Worm (Caenorhabditis elegans): ENCODE data around the gene oxy-4.
A peak's percentile ranks its signal among the peaks of the same experiment; 100 is the strongest.

The oxy-4 gene

ce11 chrIII:5196298-5197045, 37.9 kb upstream of the oxy-4 start (continued):
- peak; percentile 7 for TF ChIP-seq T20F7.1 (GFP tag; optimal IDR thresholded peaks at IDR 0.05)
- TF ChIP-seq fkh-10 (GFP tag; optimal IDR thresholded peaks at IDR 0.05), result no peak
- TF ChIP-seq saeg-2 (GFP tag; IDR thresholded peaks at IDR 0.05), result no peak
- TF ChIP-seq lir-3 (tag; optimal IDR thresholded peaks at IDR 0.05), result no peak
- no peak for TF ChIP-seq nhr-11 (tag; optimal IDR thresholded peaks at IDR 0.05)
- peak; percentile 54 for TF ChIP-seq lin-13 (GFP tag; optimal IDR thresholded peaks at IDR 0.05)
- no peak for TF ChIP-seq attf-4 (tag; optimal IDR thresholded peaks at IDR 0.05)
- no peak for TF ChIP-seq pqm-1 (tag; optimal IDR thresholded peaks at IDR 0.05)
- TF ChIP-seq jun-1 (tag; optimal IDR thresholded peaks at IDR 0.05), result no peak
- no peak for TF ChIP-seq ctbp-1 (GFP tag; IDR thresholded peaks at IDR 0.05)
- no peak for TF ChIP-seq nhr-28 (tag; optimal IDR thresholded peaks at IDR 0.05)
- TF ChIP-seq F37D6.2 (tag; optimal IDR thresholded peaks at IDR 0.05), result no peak
- no peak for TF ChIP-seq php-3 (GFP tag; IDR thresholded peaks at IDR 0.05)
- TF ChIP-seq mdt-29 (GFP tag; IDR thresholded peaks at IDR 0.05), result no peak; the same call in 1 of the 2 replicates
- no peak for TF ChIP-seq egl-27 (tag; optimal IDR thresholded peaks at IDR 0.05)
- no peak; the same call in 1 of the 2 replicates for TF ChIP-seq ceh-20 (GFP tag; IDR thresholded peaks at IDR 0.05)

DNA sequence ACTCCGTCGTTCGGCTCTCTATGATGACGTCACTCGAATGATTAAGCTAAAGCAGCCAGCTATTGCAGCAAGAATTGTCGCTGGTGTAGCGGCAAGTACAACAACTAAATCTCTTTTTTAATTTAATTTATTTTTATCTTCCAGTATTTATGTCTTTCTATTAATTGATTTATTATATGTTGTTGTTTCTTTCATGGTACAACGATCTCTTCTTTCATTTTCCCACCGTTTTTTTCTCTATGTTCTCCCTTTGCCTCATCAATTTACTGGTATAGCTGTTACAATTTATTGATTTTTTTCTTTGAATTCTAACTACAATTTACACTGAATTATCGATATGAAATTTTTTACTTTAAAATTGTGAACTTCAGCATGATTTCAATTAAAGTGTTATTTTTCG, 37.1 kb upstream of the oxy-4 start, which contains the start of gene moc-6:
Gene moc-6 (plus strand): TSS at position 301 of the 400 bp plus-strand sequence.
- TF ChIP-seq lin-15B (tag; optimal IDR thresholded peaks at IDR 0.05), result no peak
- no peak for TF ChIP-seq sdz-12 (GFP tag; optimal IDR thresholded peaks at IDR 0.05)
- no peak for TF ChIP-seq php-3 (GFP tag; IDR thresholded peaks at IDR 0.05)
- TF ChIP-seq mxl-3 (GFP tag; optimal IDR thresholded peaks at IDR 0.05), result no peak
- no peak for TF ChIP-seq vab-7 (GFP tag; IDR thresholded peaks at IDR 0.05)
- TF ChIP-seq T20F7.1 (GFP tag; optimal IDR thresholded peaks at IDR 0.05), result no peak
- no peak for TF ChIP-seq mes-2 (tag; optimal IDR thresholded peaks at IDR 0.05; ENCODE audit: poor library complexity, severe bottlenecking)
- TF ChIP-seq spr-1 (tag; optimal IDR thresholded peaks at IDR 0.05), result no peak
- no peak for TF ChIP-seq snpc-4 (tag; optimal IDR thresholded peaks at IDR 0.05)

- TF ChIP-seq unc-62 (GFP tag; optimal IDR thresholded peaks at IDR 0.05 in 1 of 2), result no peak
- TF ChIP-seq unc-62 (tag; optimal IDR thresholded peaks at IDR 0.05), result no peak
- TF ChIP-seq fos-1 (tag; optimal IDR thresholded peaks at IDR 0.05), result no peak
- peak; percentile 39 for TF ChIP-seq hlh-30 (tag; optimal IDR thresholded peaks at IDR 0.05; ENCODE audit: insufficient read depth)
- TF ChIP-seq saeg-2 (GFP tag; IDR thresholded peaks at IDR 0.05), result no peak
- TF ChIP-seq lin-15B (tag; optimal IDR thresholded peaks at IDR 0.05), result no peak
Measured at ce11 chrIII:5193266-5193665, 34.7 kb upstream of the oxy-4 start.

- TF ChIP-seq ces-1 (GFP tag; optimal IDR thresholded peaks at IDR 0.05) (peak; percentile 6), attf-4 (tag; optimal IDR thresholded peaks at IDR 0.05) (no peak), dve-1 (tag; optimal IDR thresholded peaks at IDR 0.05; ENCODE audit: insufficient read depth) (peak; percentile 33), ztf-7 (tag; optimal IDR thresholded peaks at IDR 0.05) (peak; percentile 9), lin-38 (GFP tag; IDR thresholded peaks at IDR 0.05) (peak; percentile 75), dpl-1 (GFP tag; optimal IDR thresholded peaks at IDR 0.05) (peak; percentile 77), hlh-30 (tag; optimal IDR thresholded peaks at IDR 0.05; ENCODE audit: insufficient read depth) (peak; percentile 39), mes-2 (tag; optimal IDR thresholded peaks at IDR 0.05; ENCODE audit: poor library complexity, severe bottlenecking) (peak; percentile 63), lsy-2 (tag; optimal IDR thresholded peaks at IDR 0.05) (peak in 1 of 2 experiments; percentile 65), zfp-2 (tag; optimal IDR thresholded peaks at IDR 0.05) (no peak), mep-1 (tag; optimal IDR thresholded peaks at IDR 0.05) (peak; percentile 28)
Measured at ce11 chrIII:5190671-5191174, 32.1 kb upstream of the oxy-4 start, which contains the start of gene hira-1. Gene hira-1, plus strand, starts transcription at chrIII:5191124.

All from whole organism, L4 larva.